Fruit fly (Drosophila melanogaster): Measurements from ENCODE around the gene CG17065.
"Not testable (repeated sequence)": the region's sequence is repeated elsewhere in the genome, so short reads cannot be mapped to it uniquely, and the experiment has no call there.

CG17065 gene

dm6 chrX:20239608-20239941 lies 17.4 kb downstream of the CG17065 start, which contains the start of gene obst-A:
Gene obst-A (plus strand): TSS chrX:20239855.
- TF ChIP-seq EcR (GFP tag; optimal IDR thresholded peaks at IDR 0.05) = no peak
- no peak for TF ChIP-seq pan (optimal IDR thresholded peaks at IDR 0.05)
- TF ChIP-seq psq (optimal IDR thresholded peaks at IDR 0.05) = no peak
- TF ChIP-seq Dll (optimal IDR thresholded peaks at IDR 0.05) = no peak
- TF ChIP-seq CG8478 (optimal IDR thresholded peaks at IDR 0.05) = no peak
- TF ChIP-seq usp (GFP tag; optimal IDR thresholded peaks at IDR 0.05) = no peak

dm6 chrX:20238736-20239607 lies 18.0 kb downstream of the CG17065 start:
- TF ChIP-seq CG8478 (optimal IDR thresholded peaks at IDR 0.05) (no peak), usp (GFP tag; optimal IDR thresholded peaks at IDR 0.05) (no peak), Dll (optimal IDR thresholded peaks at IDR 0.05) (no peak)

- TF ChIP-seq EcR (GFP tag; optimal IDR thresholded peaks at IDR 0.05) = no peak
- no peak for TF ChIP-seq CG8478 (optimal IDR thresholded peaks at IDR 0.05)
- no peak for TF ChIP-seq usp (GFP tag; optimal IDR thresholded peaks at IDR 0.05)
- TF ChIP-seq Dll (optimal IDR thresholded peaks at IDR 0.05) = no peak
- no peak for TF ChIP-seq pan (optimal IDR thresholded peaks at IDR 0.05)
- no peak for TF ChIP-seq psq (optimal IDR thresholded peaks at IDR 0.05)
Measured at dm6 chrX:20237914-20238313, 19.1 kb downstream of the CG17065 start.

dm6 chrX:20235794-20236513 lies 21.0 kb downstream of the CG17065 start, which contains the start of gene sw:
Gene sw (minus strand): TSS chrX:20236382.
- TF ChIP-seq EcR (GFP tag; optimal IDR thresholded peaks at IDR 0.05) = no peak
- TF ChIP-seq CG8478 (optimal IDR thresholded peaks at IDR 0.05) = no peak
- no peak for TF ChIP-seq usp (GFP tag; optimal IDR thresholded peaks at IDR 0.05)
- TF ChIP-seq psq (optimal IDR thresholded peaks at IDR 0.05) = no peak
- TF ChIP-seq pan (optimal IDR thresholded peaks at IDR 0.05) = no peak
- TF ChIP-seq Dll (optimal IDR thresholded peaks at IDR 0.05) = no peak

dm6 chrX:20231658-20232057 lies 25.3 kb downstream of the CG17065 start:
- TF ChIP-seq psq (optimal IDR thresholded peaks at IDR 0.05) (no peak), CG8478 (optimal IDR thresholded peaks at IDR 0.05) (no peak), usp (GFP tag; optimal IDR thresholded peaks at IDR 0.05) (no peak), pan (optimal IDR thresholded peaks at IDR 0.05) (no peak), Dll (optimal IDR thresholded peaks at IDR 0.05) (no peak), EcR (GFP tag; optimal IDR thresholded peaks at IDR 0.05) (no peak)

- not testable (repeated sequence) for TF ChIP-seq EcR (GFP tag; optimal IDR thresholded peaks at IDR 0.05); pan (optimal IDR thresholded peaks at IDR 0.05); CG8478 (optimal IDR thresholded peaks at IDR 0.05)
Measured at dm6 chrX:20224920-20225319, 32.1 kb downstream of the CG17065 start, which contains the start of gene Sdic4. Gene Sdic4 (minus strand): TSS chrX:20225020.

dm6 chrX:20217159-20217558 lies 39.8 kb downstream of the CG17065 start, which contains the start of gene SdicC:
Gene SdicC (minus strand): TSS chrX:20217259.
- not testable (repeated sequence) for TF ChIP-seq Dll (optimal IDR thresholded peaks at IDR 0.05); usp (GFP tag; optimal IDR thresholded peaks at IDR 0.05); EcR (GFP tag; optimal IDR thresholded peaks at IDR 0.05)

- TF ChIP-seq EcR (GFP tag; optimal IDR thresholded peaks at IDR 0.05); psq (optimal IDR thresholded peaks at IDR 0.05); usp (GFP tag; optimal IDR thresholded peaks at IDR 0.05): not testable (repeated sequence)
Measured at dm6 chrX:20209503-20209902, 47.5 kb downstream of the CG17065 start, which contains the start of gene SdicB. Gene SdicB (minus strand): TSS chrX:20209603.
